Fruit fly (Drosophila melanogaster) whole organism, prepupa: ENCODE measurements around the gene CG13116.

ENCODE experiments used
- Blimp-1 ChIP-seq: fragments of 200-800 bp; sonication (Bioruptor generic); optimal IDR thresholded peaks from 3 replicates; lab custom pipeline; 2017; ENCODE audit warnings: missing biosample characterization, missing genetic modification characterization, mild to moderate bottlenecking, moderate library complexity, missing genetic modification reagents
- CG10631 ChIP-seq: fragments of 200-800 bp; sonication (Bioruptor generic); optimal IDR thresholded peaks from 2 replicates; lab custom pipeline; 2016; ENCODE audit warnings: missing biosample characterization, missing genetic modification characterization
- CG10669 ChIP-seq: fragments of 200-800 bp; sonication (Bioruptor generic); optimal IDR thresholded peaks from 3 replicates; lab custom pipeline; 2018; ENCODE audit warnings: missing biosample characterization, mild to moderate bottlenecking, missing genetic modification characterization, moderate library complexity
- CG11294 ChIP-seq: fragments of 200-800 bp; sonication (Bioruptor generic); IDR thresholded peaks from 2 replicates; pipeline ENCODE4 v1.3.6; 2022; ENCODE audit warnings: missing biosample characterization, missing genetic modification characterization
- CG11762 ChIP-seq: fragments of 200-800 bp; sonication (Bioruptor generic); optimal IDR thresholded peaks from 3 replicates; lab custom pipeline; 2016; ENCODE audit warnings: missing biosample characterization, missing genetic modification characterization; ENCODE audit not compliant: insufficient read depth
- CG11902 ChIP-seq: fragments of 200-800 bp; sonication (Bioruptor generic); optimal IDR thresholded peaks from 3 replicates; lab custom pipeline; 2016; ENCODE audit warnings: missing biosample characterization, missing genetic modification characterization
- CG15336 ChIP-seq: fragments of 200-800 bp; sonication (Bioruptor generic); IDR thresholded peaks from 2 replicates; pipeline ENCODE4 v1.3.6; 2022; ENCODE audit warnings: missing biosample characterization, missing genetic modification characterization
- CG1621 ChIP-seq: fragments of 200-800 bp; sonication (Bioruptor generic); optimal IDR thresholded peaks from 3 replicates; lab custom pipeline; 2018; ENCODE audit warnings: missing biosample characterization, mild to moderate bottlenecking, missing genetic modification characterization
- CG16779 ChIP-seq: fragments of 200-800 bp; sonication (Bioruptor generic); optimal IDR thresholded peaks from 3 replicates; lab custom pipeline; 2017; ENCODE audit warnings: missing biosample characterization, mild to moderate bottlenecking, missing genetic modification characterization
- CG3032 ChIP-seq: fragments of 200-800 bp; optimal IDR thresholded peaks from 2 replicates; lab custom pipeline; 2019; ENCODE audit warnings: missing biosample characterization, mild to moderate bottlenecking, missing genetic modification characterization, moderate library complexity
- CG32006 ChIP-seq: fragments of 200-800 bp; sonication (Bioruptor generic); optimal IDR thresholded peaks from 3 replicates; lab custom pipeline; 2017; ENCODE audit warnings: missing biosample characterization, mild to moderate bottlenecking, missing genetic modification characterization
- CG3919 ChIP-seq: fragments of 200-800 bp; sonication (Bioruptor generic); optimal IDR thresholded peaks from 3 replicates; lab custom pipeline; 2016; ENCODE audit warnings: missing biosample characterization, missing genetic modification characterization
- CG4318 ChIP-seq: fragments of 200-800 bp; sonication (Bioruptor generic); optimal IDR thresholded peaks from 3 replicates; lab custom pipeline; 2017; ENCODE audit warnings: missing biosample characterization, mild to moderate bottlenecking, missing genetic modification characterization
- CG6163 ChIP-seq: fragments of 200-800 bp; sonication (Bioruptor generic); IDR thresholded peaks from 3 replicates; pipeline ENCODE4 v1.3.6; 2022; ENCODE audit warnings: missing biosample characterization, missing genetic modification characterization
- CG6792 ChIP-seq: fragments of 200-800 bp; sonication (Bioruptor generic); optimal IDR thresholded peaks from 3 replicates; lab custom pipeline; 2016; ENCODE audit warnings: missing biosample characterization, missing genetic modification characterization
- CG6854 ChIP-seq: fragments of 200-800 bp; sonication (Bioruptor generic); optimal IDR thresholded peaks from 2 replicates; lab custom pipeline; 2017; ENCODE audit warnings: missing biosample characterization, mild to moderate bottlenecking, missing genetic modification characterization
- CG8119 ChIP-seq: fragments of 200-800 bp; sonication (Bioruptor generic); IDR thresholded peaks from 3 replicates; pipeline ENCODE4 v1.3.6; 2022; ENCODE audit warnings: missing biosample characterization, missing genetic modification characterization
- CG8319 ChIP-seq: fragments of 200-800 bp; sonication (Bioruptor generic); optimal IDR thresholded peaks from 3 replicates; lab custom pipeline; 2016; ENCODE audit warnings: missing biosample characterization, missing genetic modification characterization
- CG8632 ChIP-seq: fragments of 200-800 bp; sonication (Bioruptor generic); optimal IDR thresholded peaks from 3 replicates; lab custom pipeline; 2016; ENCODE audit warnings: missing biosample characterization, missing genetic modification characterization
- Eip93F ChIP-seq: fragments of 200-800 bp; sonication (Bioruptor generic); optimal IDR thresholded peaks from 2 replicates; lab custom pipeline; 2016; ENCODE audit warnings: missing biosample characterization, mild to moderate bottlenecking, missing genetic modification characterization
- Ets21C ChIP-seq: fragments of 200-800 bp; sonication (Bioruptor generic); optimal IDR thresholded peaks from 3 replicates; lab custom pipeline; 2016; ENCODE audit warnings: missing biosample characterization, missing genetic modification characterization
- Ets96B ChIP-seq: fragments of 200-800 bp; optimal IDR thresholded peaks from 2 replicates; lab custom pipeline; 2019; ENCODE audit warnings: missing biosample characterization, mild to moderate bottlenecking, missing genetic modification characterization, moderate library complexity
- Gug ChIP-seq: fragments of 200-800 bp; sonication (Bioruptor generic); IDR thresholded peaks from 2 replicates; pipeline ENCODE4 v1.3.6; 2022; ENCODE audit warnings: missing biosample characterization, missing genetic modification characterization
- Hr38 ChIP-seq: sonication (Bioruptor generic); optimal IDR thresholded peaks from 2 replicates; lab custom pipeline; 2016; ENCODE audit warnings: missing biosample characterization, missing genetic modification characterization
- Hr39 ChIP-seq: fragments of 200-800 bp; sonication (Bioruptor generic); optimal IDR thresholded peaks from 2 replicates; lab custom pipeline; 2016; ENCODE audit warnings: missing biosample characterization, missing genetic modification characterization
- Hr4 ChIP-seq: fragments of 200-800 bp; sonication (Bioruptor generic); optimal IDR thresholded peaks from 3 replicates; lab custom pipeline; 2016; ENCODE audit warnings: missing biosample characterization, missing genetic modification characterization
- Lpt ChIP-seq: fragments of 200-800 bp; sonication (Bioruptor generic); optimal IDR thresholded peaks from 3 replicates; lab custom pipeline; 2016; ENCODE audit warnings: missing biosample characterization, missing genetic modification characterization
- Met ChIP-seq: fragments of 200-800 bp; sonication (Bioruptor generic); optimal IDR thresholded peaks from 3 replicates; lab custom pipeline; 2016; ENCODE audit warnings: missing biosample characterization, missing genetic modification characterization
- OdsH ChIP-seq: fragments of 200-800 bp; sonication (Bioruptor generic); optimal IDR thresholded peaks from 3 replicates; lab custom pipeline; 2016; ENCODE audit warnings: missing biosample characterization, missing genetic modification characterization
- Sox102F ChIP-seq: fragments of 200-800 bp; sonication (Bioruptor generic); optimal IDR thresholded peaks from 2 replicates; lab custom pipeline; 2016; ENCODE audit warnings: missing biosample characterization, mild to moderate bottlenecking, missing genetic modification characterization
- Sox15 ChIP-seq: fragments of 200-800 bp; sonication (Bioruptor generic); optimal IDR thresholded peaks from 3 replicates; lab custom pipeline; 2016; ENCODE audit warnings: missing biosample characterization, missing genetic modification characterization
- achi ChIP-seq: fragments of 200-800 bp; sonication (Bioruptor generic); optimal IDR thresholded peaks from 3 replicates; lab custom pipeline; 2016; ENCODE audit warnings: missing biosample characterization, missing genetic modification characterization
- acj6 ChIP-seq: fragments of 200-800 bp; sonication (Bioruptor generic); optimal IDR thresholded peaks from 3 replicates; lab custom pipeline; 2016; ENCODE audit warnings: missing biosample characterization, missing genetic modification characterization
- cyc ChIP-seq: fragments of 200-800 bp; sonication (Bioruptor generic); optimal IDR thresholded peaks from 3 replicates; lab custom pipeline; 2016; ENCODE audit warnings: missing biosample characterization, missing genetic modification characterization
- dsx ChIP-seq: fragments of 200-800 bp; optimal IDR thresholded peaks from 3 replicates; lab custom pipeline; 2019; ENCODE audit warnings: missing biosample characterization, mild to moderate bottlenecking, missing genetic modification characterization, moderate library complexity; ENCODE audit not compliant: poor library complexity, severe bottlenecking
- esn ChIP-seq: fragments of 200-800 bp; sonication (Bioruptor generic); optimal IDR thresholded peaks from 2 replicates; lab custom pipeline; 2016; ENCODE audit warnings: missing biosample characterization, mild to moderate bottlenecking, missing genetic modification characterization, moderate library complexity
- fd59A ChIP-seq: fragments of 200-800 bp; sonication (Bioruptor generic); optimal IDR thresholded peaks from 2 replicates; lab custom pipeline; 2017; ENCODE audit warnings: missing biosample characterization, mild to moderate bottlenecking, missing genetic modification characterization, missing genetic modification reagents
- fd85E ChIP-seq: fragments of 200-800 bp; sonication (Bioruptor generic); optimal IDR thresholded peaks from 3 replicates; lab custom pipeline; 2016; ENCODE audit warnings: missing biosample characterization, missing genetic modification characterization
- fkh ChIP-seq: fragments of 200-800 bp; sonication (Bioruptor generic); optimal IDR thresholded peaks from 3 replicates; lab custom pipeline; 2017; ENCODE audit warnings: missing biosample characterization, mild to moderate bottlenecking, missing genetic modification characterization, moderate library complexity
- net ChIP-seq: fragments of 200-800 bp; sonication (Bioruptor generic); optimal IDR thresholded peaks from 3 replicates; lab custom pipeline; 2016; ENCODE audit warnings: missing biosample characterization, missing genetic modification characterization
- pdm3 ChIP-seq: fragments of 200-800 bp; sonication (Bioruptor generic); optimal IDR thresholded peaks from 3 replicates; lab custom pipeline; 2016; ENCODE audit warnings: missing biosample characterization, missing genetic modification characterization
- salr ChIP-seq, 2 experiments: fragments of 200-800 bp; sonication (Bioruptor generic); optimal IDR thresholded peaks; 3 replicates each; lab custom pipeline; 2016 to 2018; ENCODE audit warnings: missing biosample characterization in 2 of 2, missing genetic modification characterization in 2 of 2, mild to moderate bottlenecking in 1 of 2
- ss ChIP-seq, 2 experiments: fragments of 200-800 bp; sonication (Bioruptor generic); optimal IDR thresholded peaks; 2 replicates in 1 of 2; 3 replicates in 1 of 2; lab custom pipeline; 2017 to 2018; ENCODE audit warnings: mild to moderate bottlenecking in 2 of 2, missing biosample characterization in 2 of 2, missing genetic modification characterization in 2 of 2, moderate library complexity in 1 of 2
- svp ChIP-seq: fragments of 200-800 bp; sonication (Bioruptor generic); peaks from one replicate; lab custom pipeline; 2016; ENCODE audit warnings: missing biosample characterization, missing genetic modification characterization
- topi ChIP-seq: fragments of 200-800 bp; sonication (Bioruptor generic); optimal IDR thresholded peaks from 3 replicates; lab custom pipeline; 2016; ENCODE audit warnings: missing biosample characterization, missing genetic modification characterization

The CG13116 gene

dm6 chr2L:9728791-9729190 lies 949 bp upstream of the CG13116 start:
- TF ChIP-seq CG6792 (GFP tag; lab: Kevin White, UChicago) (no peak), CG1621 (tag; lab: Kevin White, UChicago) (no peak), CG11902 (GFP tag; lab: Kevin White, UChicago) (no peak), Ets96B (no peak), Eip93F (GFP tag; lab: Kevin White, UChicago) (no peak), achi (GFP tag; lab: Kevin White, UChicago) (no peak), salr (GFP tag; optimal IDR thresholded peaks at IDR 0.05; lab: Kevin White, UChicago) (no peak), CG3032 (no peak), net (GFP tag; lab: Kevin White, UChicago) (no peak), CG10669 (GFP tag; lab: Kevin White, UChicago) (no peak), Sox102F (GFP tag; lab: Kevin White, UChicago) (no peak), fd85E (GFP tag; lab: Kevin White, UChicago) (no peak), acj6 (GFP tag; lab: Kevin White, UChicago) (no peak), CG11762 (no peak), Hr39 (no peak), CG16779 (tag; lab: Kevin White, UChicago) (no peak), CG3919 (no peak), CG32006 (GFP tag; lab: Kevin White, UChicago) (no peak), cyc (GFP tag; lab: Kevin White, UChicago) (no peak)

DNA sequence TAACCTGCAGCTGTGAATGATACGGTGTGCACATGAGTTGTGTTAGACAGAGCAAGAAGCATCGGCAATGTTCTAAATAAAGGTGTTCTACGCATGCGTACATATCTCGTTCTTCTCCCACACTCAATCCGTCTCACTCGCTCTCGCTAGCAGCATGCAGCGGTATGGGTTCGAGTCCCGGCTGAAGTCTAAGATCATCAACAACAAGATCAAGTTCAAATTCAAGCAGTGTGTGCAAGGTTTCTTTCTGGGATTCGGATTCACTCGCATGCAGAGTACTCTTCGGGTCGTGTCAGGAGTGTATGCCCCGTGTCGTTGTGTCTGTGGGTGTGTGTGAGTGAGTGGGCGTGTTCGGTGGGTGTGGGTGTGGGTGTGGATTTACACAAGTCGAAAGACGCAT lies 1.5 kb downstream of the CG13116 start:
- no peak for TF ChIP-seq OdsH (GFP tag; lab: Kevin White, UChicago)
- no peak for TF ChIP-seq Gug (GFP tag; lab: Robert Waterston, UW)
- TF ChIP-seq acj6 (GFP tag; lab: Kevin White, UChicago): no peak
- no peak for TF ChIP-seq CG3919
- no peak for TF ChIP-seq Blimp-1 (GFP tag; lab: Kevin White, UChicago)
- TF ChIP-seq ss (GFP tag; optimal IDR thresholded peaks at IDR 0.05; lab: Kevin White, UChicago): no peak
- TF ChIP-seq CG1621 (tag; lab: Kevin White, UChicago): peak; percentile 3
- no peak for TF ChIP-seq Ets96B
- TF ChIP-seq topi (GFP tag; lab: Kevin White, UChicago): no peak
- TF ChIP-seq Lpt (GFP tag; lab: Kevin White, UChicago): no peak
- no peak for TF ChIP-seq fkh (GFP tag; lab: Kevin White, UChicago)
- no peak for TF ChIP-seq Sox15 (GFP tag; lab: Kevin White, UChicago)
- TF ChIP-seq svp (GFP tag; lab: Kevin White, UChicago): peak; percentile 85
- no peak for TF ChIP-seq CG6163 (GFP tag; lab: Robert Waterston, UW)
- no peak for TF ChIP-seq CG10631 (GFP tag; lab: Kevin White, UChicago)
- no peak for TF ChIP-seq CG11294
- TF ChIP-seq achi (GFP tag; lab: Kevin White, UChicago): no peak
- no peak for TF ChIP-seq fd85E (GFP tag; lab: Kevin White, UChicago)

DNA sequence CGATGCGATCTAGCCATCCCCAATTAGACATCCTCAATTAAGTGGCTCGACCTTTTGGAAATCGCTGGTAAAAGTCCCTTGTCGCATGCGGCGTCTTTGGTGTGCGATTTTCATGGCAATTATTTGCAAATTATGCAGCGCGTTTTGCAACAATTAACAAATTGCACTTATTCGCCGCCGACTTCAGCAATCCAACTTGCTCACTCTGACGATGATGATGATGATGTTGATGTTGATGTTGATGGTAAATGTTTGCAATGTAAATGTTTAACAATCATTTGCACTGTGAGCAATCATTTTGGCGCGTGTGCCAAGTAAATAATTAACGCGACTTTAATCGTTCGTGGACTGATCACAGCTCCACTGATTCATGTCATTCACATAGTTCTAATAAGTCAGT lies 4.4 kb downstream of the CG13116 start:
- TF ChIP-seq Hr38 (no peak), CG8632 (GFP tag; lab: Kevin White, UChicago) (peak; percentile 21), CG10631 (GFP tag; lab: Kevin White, UChicago) (no peak), Sox102F (GFP tag; lab: Kevin White, UChicago) (no peak), Ets21C (GFP tag; lab: Kevin White, UChicago) (no peak), salr (GFP tag; optimal IDR thresholded peaks at IDR 0.05; lab: Kevin White, UChicago) (peak in 1 of 2 experiments; percentile 28), CG8119 (no peak), cyc (GFP tag; lab: Kevin White, UChicago) (no peak), OdsH (GFP tag; lab: Kevin White, UChicago) (no peak), CG11294 (no peak), Met (GFP tag; lab: Kevin White, UChicago) (no peak), acj6 (GFP tag; lab: Kevin White, UChicago) (no peak), CG3919 (peak; percentile 47), esn (no peak), CG15336 (GFP tag; lab: Robert Waterston, UW) (no peak), dsx (GFP tag; lab: Kevin White, UChicago) (no peak), CG32006 (GFP tag; lab: Kevin White, UChicago) (no peak), Lpt (GFP tag; lab: Kevin White, UChicago) (no peak), Blimp-1 (GFP tag; lab: Kevin White, UChicago) (no peak), CG1621 (tag; lab: Kevin White, UChicago) (peak; percentile 26), fd59A (no peak), CG4318 (no peak), CG6854 (GFP tag; lab: Kevin White, UChicago) (peak; percentile 25), topi (GFP tag; lab: Kevin White, UChicago) (no peak), Eip93F (GFP tag; lab: Kevin White, UChicago) (no peak), CG6163 (GFP tag; lab: Robert Waterston, UW) (peak; percentile 44; the same call in 1 of the 3 replicates), CG3032 (no peak), Hr4 (GFP tag; lab: Kevin White, UChicago) (no peak), pdm3 (GFP tag; lab: Kevin White, UChicago) (peak; percentile 19), CG11902 (GFP tag; lab: Kevin White, UChicago) (no peak), CG8319 (GFP tag; lab: Kevin White, UChicago) (no peak), CG16779 (tag; lab: Kevin White, UChicago) (no peak)
